Worm (Caenorhabditis elegans) whole organism, L1 larva: ENCODE data around the gene Y47D7A.6.

ENCODE experiments used
- C04F5.9 ChIP-seq: sonication (generic microtip); optimal IDR thresholded peaks from 2 replicates; lab custom pipeline; 2016; ENCODE audit warnings: missing genetic modification characterization, missing compliant biosample characterization
- ama-1 ChIP-seq: fragments of 150-350 bp; optimal IDR thresholded peaks from 2 replicates; lab custom pipeline; 2014
- ceh-82 ChIP-seq, 3 experiments: fragments of 150-350 bp in 1 of 3; sonication (generic microtip) in 2 of 3; optimal IDR thresholded peaks; 2 replicates each; lab custom pipeline; 2014 to 2017; ENCODE audit warnings: missing biosample characterization in 3 of 3, missing genetic modification characterization in 3 of 3
- egl-27 ChIP-seq, 2 experiments: fragments of 150-350 bp in 1 of 2; sonication (generic microtip); optimal IDR thresholded peaks; 3 replicates each; lab custom pipeline; 2017 to 2018; ENCODE audit warnings: missing biosample characterization in 2 of 2, missing genetic modification characterization in 2 of 2, missing genetic modification reagents in 2 of 2
- fkh-10 ChIP-seq: sonication (generic microtip); optimal IDR thresholded peaks from 2 replicates; lab custom pipeline; 2017; ENCODE audit warnings: missing biosample characterization, missing genetic modification reagents, missing genetic modification characterization
- fos-1 ChIP-seq: fragments of 150-350 bp; optimal IDR thresholded peaks from 2 replicates; lab custom pipeline; 2014; ENCODE audit warnings: missing biosample characterization, missing genetic modification characterization
- lin-39 ChIP-seq: fragments of 150-350 bp; optimal IDR thresholded peaks from 2 replicates; lab custom pipeline; 2014; ENCODE audit warnings: missing biosample characterization, missing genetic modification reagents, missing genetic modification characterization
- nhr-28 ChIP-seq: fragments of 150-350 bp; optimal IDR thresholded peaks from 2 replicates; lab custom pipeline; 2014; ENCODE audit warnings: missing biosample characterization, missing genetic modification characterization
- pag-3 ChIP-seq: sonication (generic microtip); optimal IDR thresholded peaks from 2 replicates; lab custom pipeline; 2017; ENCODE audit warnings: missing genetic modification characterization, mild to moderate bottlenecking, missing compliant biosample characterization, antibody characterized with exemption, borderline replicate concordance; ENCODE audit not compliant: insufficient read depth
- sup-37 ChIP-seq: fragments of 200-800 bp; sonication (Bioruptor generic); optimal IDR thresholded peaks from 2 replicates; lab custom pipeline; 2018; ENCODE audit warnings: mild to moderate bottlenecking, missing genetic modification characterization, missing compliant biosample characterization
- ztf-4 ChIP-seq: fragments of 150-350 bp; optimal IDR thresholded peaks from 2 replicates; lab custom pipeline; 2014; ENCODE audit warnings: missing biosample characterization, missing genetic modification characterization

DNA sequence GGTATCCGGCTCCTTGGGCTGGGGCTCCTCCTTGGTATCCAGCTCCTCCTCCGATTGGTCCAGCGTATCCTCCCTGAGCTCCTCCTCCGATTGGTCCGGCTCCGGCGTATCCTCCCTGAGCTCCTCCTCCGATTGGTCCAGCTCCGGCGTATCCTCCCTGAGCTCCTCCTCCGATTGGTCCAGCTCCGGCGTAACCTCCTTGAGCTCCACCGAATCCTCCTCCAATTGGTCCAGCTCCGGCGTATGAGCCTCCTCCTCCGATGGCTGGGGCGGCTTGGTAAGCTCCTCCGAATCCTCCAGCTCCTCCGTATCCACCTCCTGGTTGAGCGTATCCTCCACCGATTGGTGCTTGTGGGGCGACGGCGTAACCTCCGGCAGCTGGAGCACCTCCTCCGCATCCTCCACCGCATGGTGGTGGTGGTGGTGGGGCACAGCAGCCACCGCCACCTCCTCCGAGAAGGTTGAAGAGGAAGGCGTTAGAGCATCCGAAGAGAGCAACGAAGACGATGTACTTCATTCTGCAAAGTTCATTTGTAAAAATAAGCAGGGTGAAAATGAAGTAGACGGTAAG, 17.5 kb upstream of the Y47D7A.6 start, which contains the start of gene Y47D7A.13:
- TF ChIP-seq C04F5.9 (tag; lab: Kevin White, UChicago) (no peak), fos-1 (tag; lab: Kevin White, UChicago) (no peak), ceh-82 (tag; optimal IDR thresholded peaks at IDR 0.05; lab: Kevin White, UChicago) (no peak), ama-1 (lab: Kevin White, UChicago) (no peak), ztf-4 (tag; lab: Kevin White, UChicago) (no peak), pag-3 (tag; lab: Kevin White, UChicago) (no peak), fkh-10 (GFP tag; lab: Kevin White, UChicago) (no peak), lin-39 (tag; lab: Kevin White, UChicago) (no peak), egl-27 (tag; optimal IDR thresholded peaks at IDR 0.05; lab: Kevin White, UChicago) (no peak), sup-37 (GFP tag; lab: Kevin White, UChicago) (no peak), nhr-28 (tag; lab: Kevin White, UChicago) (no peak)
